Fruit fly (Drosophila melanogaster) whole organism, embryonic: ENCODE results near the gene mAChR-C.

Experiments used
- Atf-2 ChIP-seq: fragments of 200-800 bp; sonication (Bioruptor generic); optimal IDR thresholded peaks from 2 replicates; lab custom pipeline; 2016; ENCODE audit warnings: missing biosample characterization, missing genetic modification characterization
- BEAF-32 ChIP-seq: fragments of 200-800 bp; sonication (Bioruptor generic); optimal IDR thresholded peaks from 3 replicates; lab custom pipeline; 2017; ENCODE audit warnings: missing biosample characterization, missing genetic modification characterization, mild to moderate bottlenecking, moderate library complexity, missing genetic modification reagents
- CG10431 ChIP-seq: fragments of 200-800 bp; sonication (Bioruptor generic); optimal IDR thresholded peaks from 3 replicates; lab custom pipeline; 2018; ENCODE audit warnings: missing biosample characterization, mild to moderate bottlenecking, missing genetic modification characterization
- CG12071 ChIP-seq: fragments of 200-800 bp; sonication (Bioruptor generic); optimal IDR thresholded peaks from 3 replicates; lab custom pipeline; 2018; ENCODE audit warnings: missing biosample characterization, mild to moderate bottlenecking, missing genetic modification characterization
- CG12219 ChIP-seq: fragments of 200-800 bp; sonication (Bioruptor generic); optimal IDR thresholded peaks from 3 replicates; lab custom pipeline; 2018; ENCODE audit warnings: missing biosample characterization, mild to moderate bottlenecking, missing genetic modification characterization
- CG13894 ChIP-seq: fragments of 200-800 bp; sonication (Bioruptor generic); optimal IDR thresholded peaks from 3 replicates; lab custom pipeline; 2018; ENCODE audit warnings: missing biosample characterization, mild to moderate bottlenecking, missing genetic modification characterization, moderate library complexity
- CG14441 ChIP-seq: fragments of 200-800 bp; sonication (Bioruptor generic); IDR thresholded peaks from 2 replicates; pipeline ENCODE4 v1.3.6; 2022; ENCODE audit warnings: missing biosample characterization, missing genetic modification characterization
- CG15514 ChIP-seq: fragments of 200-800 bp; sonication (Bioruptor generic); optimal IDR thresholded peaks from 3 replicates; lab custom pipeline; 2017; ENCODE audit warnings: missing biosample characterization, missing genetic modification characterization, mild to moderate bottlenecking, moderate library complexity, missing genetic modification reagents
- CG1647 ChIP-seq: fragments of 200-800 bp; sonication (Bioruptor generic); optimal IDR thresholded peaks from 3 replicates; lab custom pipeline; 2016; ENCODE audit warnings: missing biosample characterization, missing genetic modification characterization
- CG17912 ChIP-seq: fragments of 200-800 bp; sonication (Bioruptor generic); optimal IDR thresholded peaks from 2 replicates; lab custom pipeline; 2018; ENCODE audit warnings: missing biosample characterization, mild to moderate bottlenecking, missing genetic modification characterization
- CG18262 ChIP-seq: fragments of 200-800 bp; optimal IDR thresholded peaks from 3 replicates; lab custom pipeline; 2019; ENCODE audit warnings: missing biosample characterization, mild to moderate bottlenecking, missing genetic modification characterization, moderate library complexity
- CG30403 ChIP-seq: fragments of 200-800 bp; sonication (Bioruptor generic); optimal IDR thresholded peaks from 3 replicates; lab custom pipeline; 2016; ENCODE audit warnings: missing biosample characterization, missing genetic modification characterization
- CG3995 ChIP-seq: fragments of 200-800 bp; sonication (Bioruptor generic); optimal IDR thresholded peaks from 3 replicates; lab custom pipeline; 2016; ENCODE audit warnings: missing biosample characterization, missing genetic modification characterization
- CG4328 ChIP-seq: fragments of 200-800 bp; sonication (Bioruptor generic); optimal IDR thresholded peaks from 3 replicates; lab custom pipeline; 2017; ENCODE audit warnings: missing biosample characterization, missing genetic modification reagents, missing genetic modification characterization
- CG4404 ChIP-seq: fragments of 200-800 bp; sonication (Bioruptor generic); IDR thresholded peaks from 2 replicates; pipeline ENCODE4 v1.3.6; 2022; ENCODE audit warnings: missing biosample characterization, missing genetic modification characterization
- CG6272 ChIP-seq: fragments of 200-800 bp; sonication (Bioruptor generic); IDR thresholded peaks from 2 replicates; pipeline ENCODE4 v1.3.6; 2022; ENCODE audit warnings: missing biosample characterization, missing genetic modification characterization
- CoRest ChIP-seq: fragments of 200-800 bp; sonication (Bioruptor generic); optimal IDR thresholded peaks from 3 replicates; lab custom pipeline; 2018; ENCODE audit warnings: missing biosample characterization, mild to moderate bottlenecking, missing genetic modification characterization, moderate library complexity
- D ChIP-seq, 2 experiments: fragments of 200-800 bp in 1 of 2; fragments of >200 bp in 1 of 2; sonication (Bioruptor generic) in 1 of 2; optimal IDR thresholded peaks; 2 replicates in 1 of 2; 3 replicates in 1 of 2; lab custom pipeline; 2017; ENCODE audit warnings: mild to moderate bottlenecking in 1 of 2, missing biosample characterization in 1 of 2, missing genetic modification characterization in 1 of 2, missing genetic modification reagents in 1 of 2
- Elba2 ChIP-seq: fragments of 200-800 bp; sonication (Bioruptor generic); optimal IDR thresholded peaks from 3 replicates; lab custom pipeline; 2016; ENCODE audit warnings: missing biosample characterization, missing genetic modification characterization
- Hr51 ChIP-seq, 2 experiments: fragments of 200-800 bp; sonication (Bioruptor generic); optimal IDR thresholded peaks; 2 replicates in 1 of 2; 3 replicates in 1 of 2; lab custom pipeline; 2016 to 2018; ENCODE audit warnings: missing biosample characterization in 2 of 2, missing genetic modification characterization in 2 of 2, mild to moderate bottlenecking in 1 of 2, moderate library complexity in 1 of 2
- MESR4 ChIP-seq: fragments of 200-800 bp; sonication (Bioruptor generic); optimal IDR thresholded peaks from 2 replicates; lab custom pipeline; 2018; ENCODE audit warnings: missing biosample characterization, mild to moderate bottlenecking, missing genetic modification characterization, moderate library complexity
- Mrtf ChIP-seq: fragments of 200-800 bp; sonication (Bioruptor generic); IDR thresholded peaks from 3 replicates; pipeline ENCODE4 v1.3.6; 2022; ENCODE audit warnings: missing biosample characterization, missing genetic modification characterization
- NC2β ChIP-seq: fragments of 200-800 bp; sonication (Bioruptor generic); optimal IDR thresholded peaks from 2 replicates; lab custom pipeline; 2016; ENCODE audit warnings: missing biosample characterization, missing genetic modification characterization
- Rx ChIP-seq: fragments of 200-800 bp; sonication (Bioruptor generic); IDR thresholded peaks from 2 replicates; pipeline ENCODE4 v1.3.6; 2022; ENCODE audit warnings: missing biosample characterization, missing genetic modification characterization
- Sin3A ChIP-seq: fragments of >200 bp; optimal IDR thresholded peaks from 2 replicates; lab custom pipeline; 2018
- Tbp ChIP-seq: fragments of >200 bp; optimal IDR thresholded peaks from 2 replicates; lab custom pipeline; 2018; ENCODE audit warnings: missing biosample characterization, missing genetic modification characterization
- ase ChIP-seq: fragments of 200-800 bp; sonication (Bioruptor generic); IDR thresholded peaks from 3 replicates; pipeline ENCODE4 v1.3.6; 2022; ENCODE audit warnings: missing biosample characterization, missing genetic modification characterization
- bcd ChIP-seq: fragments of 200-800 bp; sonication (Bioruptor generic); optimal IDR thresholded peaks from 2 replicates; lab custom pipeline; 2017; ENCODE audit warnings: missing biosample characterization, mild to moderate bottlenecking, missing genetic modification characterization
- bowl ChIP-seq: fragments of 200-800 bp; sonication (Bioruptor generic); IDR thresholded peaks from 2 replicates; pipeline ENCODE4 v1.3.6; 2022; ENCODE audit warnings: missing biosample characterization, missing genetic modification characterization
- br ChIP-seq: fragments of >200 bp; optimal IDR thresholded peaks from 2 replicates; lab custom pipeline; 2017
- cato ChIP-seq: fragments of 200-800 bp; sonication (Bioruptor generic); optimal IDR thresholded peaks from 2 replicates; lab custom pipeline; 2016; ENCODE audit warnings: missing biosample characterization, missing genetic modification characterization, borderline replicate concordance
- corto ChIP-seq: fragments of 200-800 bp; sonication (Bioruptor generic); optimal IDR thresholded peaks from 2 replicates; lab custom pipeline; 2016; ENCODE audit warnings: missing biosample characterization, mild to moderate bottlenecking, missing genetic modification characterization, moderate library complexity
- en ChIP-seq: fragments of 200-800 bp; sonication (Bioruptor generic); optimal IDR thresholded peaks from 2 replicates; lab custom pipeline; 2016; ENCODE audit warnings: missing biosample characterization, missing genetic modification characterization
- ewg ChIP-seq: fragments of 200-800 bp; sonication (Bioruptor generic); optimal IDR thresholded peaks from 3 replicates; lab custom pipeline; 2017; ENCODE audit warnings: mild to moderate bottlenecking, missing biosample characterization, missing genetic modification reagents, missing genetic modification characterization
- exex ChIP-seq: fragments of 200-800 bp; sonication (Bioruptor generic); optimal IDR thresholded peaks from 4 replicates; lab custom pipeline; 2018; ENCODE audit warnings: missing biosample characterization, mild to moderate bottlenecking, missing genetic modification characterization, moderate library complexity
- fd64A ChIP-seq: fragments of 200-800 bp; sonication (Bioruptor generic); optimal IDR thresholded peaks from 3 replicates; lab custom pipeline; 2018; ENCODE audit warnings: missing biosample characterization, mild to moderate bottlenecking, missing genetic modification characterization
- gce ChIP-seq: fragments of 200-800 bp; sonication (Bioruptor generic); IDR thresholded peaks from 3 replicates; pipeline ENCODE4 v1.3.6; 2022; ENCODE audit warnings: missing biosample characterization, missing genetic modification characterization
- gcm ChIP-seq: fragments of 200-800 bp; sonication (Bioruptor generic); optimal IDR thresholded peaks from 2 replicates; lab custom pipeline; 2019; ENCODE audit warnings: missing biosample characterization, mild to moderate bottlenecking, missing genetic modification characterization, moderate library complexity
- gem ChIP-seq: fragments of 200-800 bp; sonication (Bioruptor generic); optimal IDR thresholded peaks from 2 replicates; lab custom pipeline; 2019; ENCODE audit warnings: missing biosample characterization, mild to moderate bottlenecking, missing genetic modification characterization, moderate library complexity
- gsb-n ChIP-seq: fragments of 200-800 bp; sonication (Bioruptor generic); optimal IDR thresholded peaks from 3 replicates; lab custom pipeline; 2018; ENCODE audit warnings: missing biosample characterization, mild to moderate bottlenecking, missing genetic modification characterization
- insv ChIP-seq, 2 experiments: fragments of 200-800 bp; sonication (Bioruptor generic); optimal IDR thresholded peaks; 3 replicates each; lab custom pipeline; 2016 to 2018; ENCODE audit warnings: missing biosample characterization in 2 of 2, missing genetic modification characterization in 2 of 2
- p53 ChIP-seq: fragments of 200-800 bp; sonication (Bioruptor generic); optimal IDR thresholded peaks from 2 replicates; lab custom pipeline; 2016; ENCODE audit warnings: missing biosample characterization, missing genetic modification characterization
- repo ChIP-seq: fragments of 200-800 bp; sonication (Bioruptor generic); optimal IDR thresholded peaks from 2 replicates; lab custom pipeline; 2016; ENCODE audit warnings: missing biosample characterization, missing genetic modification characterization
- sima ChIP-seq: fragments of 200-800 bp; sonication (Bioruptor generic); optimal IDR thresholded peaks from 2 replicates; lab custom pipeline; 2016; ENCODE audit warnings: missing biosample characterization, missing genetic modification characterization
- tin ChIP-seq: fragments of 200-800 bp; sonication (Bioruptor generic); optimal IDR thresholded peaks from 3 replicates; lab custom pipeline; 2016; ENCODE audit warnings: missing biosample characterization, missing genetic modification characterization
- tna ChIP-seq: fragments of 200-800 bp; sonication (Bioruptor generic); IDR thresholded peaks from 2 replicates; pipeline ENCODE4 v1.3.6; 2022; ENCODE audit warnings: missing biosample characterization, missing genetic modification characterization; ENCODE audit not compliant: partially characterized antibody
- twi ChIP-seq: fragments of 200-800 bp; optimal IDR thresholded peaks from 2 replicates; lab custom pipeline; 2019; ENCODE audit warnings: missing biosample characterization, mild to moderate bottlenecking, missing genetic modification characterization, moderate library complexity
- unpg ChIP-seq: fragments of 200-800 bp; sonication (Bioruptor generic); optimal IDR thresholded peaks from 3 replicates; lab custom pipeline; 2018; ENCODE audit warnings: missing biosample characterization, mild to moderate bottlenecking, missing genetic modification characterization, moderate library complexity
- usp ChIP-seq: fragments of >200 bp; optimal IDR thresholded peaks from 2 replicates; lab custom pipeline; 2017; ENCODE audit warnings: missing biosample characterization, missing genetic modification characterization
- zf30C ChIP-seq: fragments of 200-800 bp; sonication (Bioruptor generic); optimal IDR thresholded peaks from 3 replicates; lab custom pipeline; 2018; ENCODE audit warnings: missing biosample characterization, mild to moderate bottlenecking, missing genetic modification characterization

The mAChR-C gene

dm6 chrX:6843841-6844440 is 11.5 kb upstream of the mAChR-C start, which contains the start of the genes CG14435 and Tmf (continued):
- peak; percentile 60 to 82 for TF ChIP-seq Hr51 (GFP tag; optimal IDR thresholded peaks at IDR 0.05; lab: Kevin White, UChicago)
- TF ChIP-seq CG14441 (GFP tag; lab: Robert Waterston, UW) = peak; percentile 89
- TF ChIP-seq CG6272 = peak; percentile 87
- no peak for TF ChIP-seq sima (GFP tag; lab: Kevin White, UChicago)
- TF ChIP-seq bcd = peak; percentile 89
- peak; percentile 49 for TF ChIP-seq CG12219
- peak; percentile 34 for TF ChIP-seq Sin3A (lab: Kevin White, UChicago)
- TF ChIP-seq en (GFP tag; lab: Kevin White, UChicago) = no peak
- no peak for TF ChIP-seq D (optimal IDR thresholded peaks at IDR 0.05; lab: Kevin White, UChicago)
- peak; percentile 76 for TF ChIP-seq D (GFP tag; optimal IDR thresholded peaks at IDR 0.05; lab: Kevin White, UChicago)
- TF ChIP-seq CG3995 (GFP tag; lab: Kevin White, UChicago) = peak; percentile 26
- 0 out of 2 replicates have a peak, but pooled peaks have one; percentile 8 for TF ChIP-seq tna (GFP tag; lab: Robert Waterston, UW)
- TF ChIP-seq usp (GFP tag; lab: Kevin White, UChicago) = no peak
- TF ChIP-seq Mrtf = peak; percentile 83; the same call in 2 of the 3 replicates
- TF ChIP-seq Elba2 = peak; percentile 57
- peak; percentile 78 for TF ChIP-seq CG4328
- no peak for TF ChIP-seq Tbp
- TF ChIP-seq repo (GFP tag; lab: Kevin White, UChicago) = no peak
- TF ChIP-seq exex = peak; percentile 55
- TF ChIP-seq CG17912 (GFP tag; lab: Kevin White, UChicago) = peak; percentile 12
- TF ChIP-seq CG15514 (GFP tag; lab: Kevin White, UChicago) = peak; percentile 73
- TF ChIP-seq CG4404 (GFP tag; lab: Robert Waterston, UW) = peak; percentile 87
- peak; percentile 35 for TF ChIP-seq CG1647 (GFP tag; lab: Kevin White, UChicago)
- TF ChIP-seq gem (tag; lab: Kevin White, UChicago) = peak; percentile 92
- peak; percentile 66 for TF ChIP-seq bowl (GFP tag; lab: Robert Waterston, UW)
- TF ChIP-seq br (lab: Kevin White, UChicago) = no peak
- TF ChIP-seq CG13894 (tag; lab: Kevin White, UChicago) = no peak
- peak; percentile 68 for TF ChIP-seq cato (GFP tag; lab: Kevin White, UChicago)
- peak; percentile 91 for TF ChIP-seq CG30403 (GFP tag; lab: Kevin White, UChicago)
- TF ChIP-seq fd64A (GFP tag; lab: Kevin White, UChicago) = no peak
- peak; percentile 88 for TF ChIP-seq CG18262 (tag; lab: Kevin White, UChicago)
- peak; percentile 88 to 99 for TF ChIP-seq insv (GFP tag; optimal IDR thresholded peaks at IDR 0.05; lab: Kevin White, UChicago)
- peak; percentile 74; the same call in 1 of the 2 replicates for TF ChIP-seq Rx
- no peak for TF ChIP-seq MESR4
- peak; percentile 57 for TF ChIP-seq CG10431 (GFP tag; lab: Kevin White, UChicago)
- TF ChIP-seq corto (GFP tag; lab: Kevin White, UChicago) = no peak
- TF ChIP-seq gce (GFP tag; lab: Robert Waterston, UW) = peak; percentile 59; the same call in 1 of the 3 replicates
- TF ChIP-seq Atf-2 (GFP tag; lab: Kevin White, UChicago) = peak; percentile 23
- no peak for TF ChIP-seq p53
- TF ChIP-seq gcm (GFP tag; lab: Kevin White, UChicago) = peak; percentile 62
- peak; percentile 78 for TF ChIP-seq tin (GFP tag; lab: Kevin White, UChicago)
- TF ChIP-seq CG12071 (GFP tag; lab: Kevin White, UChicago) = no peak
- peak; percentile 93 for TF ChIP-seq CoRest (tag; lab: Kevin White, UChicago)
- no peak for TF ChIP-seq zf30C
- peak; percentile 72 for TF ChIP-seq BEAF-32 (GFP tag; lab: Kevin White, UChicago)
- peak; percentile 67 for TF ChIP-seq ewg
- peak; percentile 75 for TF ChIP-seq twi (tag; lab: Kevin White, UChicago)
- TF ChIP-seq ase (GFP tag; lab: Robert Waterston, UW) = peak; percentile 85
- peak; percentile 84 for TF ChIP-seq unpg (GFP tag; lab: Kevin White, UChicago)
- peak; percentile 67 for TF ChIP-seq gsb-n (tag; lab: Kevin White, UChicago)
- peak; percentile 31 for TF ChIP-seq NC2β (GFP tag; lab: Kevin White, UChicago)
